Fruit fly (Drosophila melanogaster): ENCODE results near the gene CG14270.

dm6 chrX:3435707-3436106, 49.5 kb downstream of the CG14270 start, which contains the start of gene CG14269:
- TF ChIP-seq CG10348 (GFP tag; IDR thresholded peaks at IDR 0.05) (no peak), CG14655 (GFP tag; optimal IDR thresholded peaks at IDR 0.05) (no peak), EcR (GFP tag; optimal IDR thresholded peaks at IDR 0.05) (no peak), CG4496 (GFP tag; IDR thresholded peaks at IDR 0.05) (no peak), CG9948 (tag; optimal IDR thresholded peaks at IDR 0.05) (no peak), CG34367 (tag; optimal IDR thresholded peaks at IDR 0.05) (no peak), CG8159 (tag; optimal IDR thresholded peaks at IDR 0.05) (no peak)
